Fruit fly (Drosophila melanogaster) S2 (cell line): ENCODE data around the gene Ndf.

Experiments used
- CG8478 ChIP-seq: fragments of >200 bp; optimal IDR thresholded peaks from 2 replicates; lab custom pipeline; 2018
- CTCF ChIP-seq, 2 experiments: fragments of >200 bp; optimal IDR thresholded peaks; 2 replicates each; lab custom pipeline; 2018

DNA sequence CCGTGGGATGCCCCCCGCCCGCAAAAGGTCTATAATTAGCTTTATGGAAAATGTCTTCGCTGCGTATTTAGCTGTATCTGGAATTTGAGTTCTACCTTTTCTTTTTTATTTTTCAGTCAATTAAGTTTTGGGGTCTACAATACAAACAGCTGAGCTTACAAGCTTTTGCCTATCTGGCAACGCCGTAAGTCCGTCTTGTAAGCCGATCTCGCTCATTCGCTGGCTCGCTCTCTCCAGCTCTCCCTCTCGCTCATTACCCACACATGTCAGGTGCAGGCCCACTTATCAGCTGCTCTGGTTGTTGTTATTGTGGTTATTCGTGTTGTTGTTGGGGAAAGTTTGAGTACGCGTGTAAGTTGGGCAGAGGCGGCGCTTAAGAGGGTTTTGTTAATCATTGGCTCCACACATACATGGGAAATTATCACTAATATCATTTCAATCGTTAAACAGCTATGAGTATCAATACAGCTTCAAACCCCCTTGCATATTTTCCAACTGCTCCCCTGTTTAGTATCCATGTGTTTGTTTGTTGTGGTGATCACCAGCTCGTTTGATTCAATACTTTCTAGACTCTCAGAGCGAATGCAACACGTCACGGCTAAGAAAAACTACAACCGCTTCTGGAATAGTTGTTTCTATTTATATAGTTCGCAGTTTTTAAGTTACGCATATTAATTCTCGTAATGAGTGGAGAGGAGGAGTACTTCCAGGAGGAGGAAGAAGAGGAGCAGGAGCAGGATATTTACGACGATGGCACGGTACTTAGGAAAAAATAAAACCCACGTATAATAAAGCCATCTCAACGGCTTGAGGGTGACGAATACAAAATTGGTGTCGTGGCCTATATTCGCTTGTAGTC is 6.4 kb downstream of the Ndf start:
- TF ChIP-seq CG8478 (lab: Kevin White, UChicago) (no peak), CTCF (optimal IDR thresholded peaks at IDR 0.05; lab: Kevin White, UChicago) (no peak)
